Fruit fly (Drosophila melanogaster): ENCODE measurements around the gene Serinc.

- TF ChIP-seq bab1 (GFP tag; optimal IDR thresholded peaks at IDR 0.05) = no peak
- TF ChIP-seq Mnt (GFP tag; optimal IDR thresholded peaks at IDR 0.05) = no peak
- TF ChIP-seq kay (GFP tag; ENCODE audit: borderline replicate concordance) = no peak
These were observed 24.7 kb downstream of the Serinc start for dm6 chr3L:16437271-16437670.
